Fruit fly (Drosophila melanogaster): ENCODE data around the gene CG9515.

The CG9515 gene

DNA sequence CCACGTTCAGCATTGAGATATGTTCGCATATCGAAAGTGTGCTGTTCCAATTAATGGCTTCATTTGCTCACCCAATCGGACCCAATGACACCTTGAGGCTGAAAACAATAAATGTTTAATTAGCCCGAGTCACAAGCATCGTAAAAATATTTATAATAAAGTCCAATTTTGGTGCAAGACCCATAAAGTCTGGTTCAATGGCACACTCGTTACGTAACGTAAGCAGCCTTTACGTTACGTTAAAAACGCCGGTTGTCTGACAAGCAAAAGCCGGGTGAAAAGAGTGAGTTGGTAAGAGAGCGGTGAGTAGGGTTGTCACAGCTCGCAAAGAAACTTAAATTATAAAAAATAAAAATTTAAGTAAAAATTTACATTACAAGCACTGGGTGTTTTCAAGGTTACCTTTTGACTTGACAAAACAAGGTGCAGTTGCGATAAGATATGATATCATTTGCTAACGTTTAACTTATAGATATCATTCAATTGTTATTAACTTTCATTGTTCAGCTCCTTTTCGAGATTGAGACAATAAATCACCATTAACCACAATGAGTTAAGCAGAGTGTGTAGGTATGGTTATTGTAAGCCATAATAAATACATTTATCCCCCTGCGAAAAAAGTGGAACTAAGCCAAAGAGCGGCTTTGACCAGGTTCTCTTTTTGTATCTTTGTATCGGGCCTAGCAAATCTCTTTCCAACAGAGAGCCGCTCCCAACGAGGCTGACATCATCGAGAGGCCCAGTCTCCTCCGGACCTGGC, 44.9 kb downstream of the CG9515 start:
- TF ChIP-seq Rfx (GFP tag; IDR thresholded peaks at IDR 0.05) (peak; percentile 65), lilli (GFP tag; optimal IDR thresholded peaks at IDR 0.05) (peak; percentile 38), wor (GFP tag; IDR thresholded peaks at IDR 0.05) (peak; percentile 19; the same call in 1 of the 2 replicates), CG18599 (GFP tag; optimal IDR thresholded peaks at IDR 0.05) (peak; percentile 42), CG8290 (GFP tag; optimal IDR thresholded peaks at IDR 0.05) (no peak), CG8290 (tag; optimal IDR thresholded peaks at IDR 0.05) (peak in 1 of 2 experiments; percentile 15), Fer2 (tag; optimal IDR thresholded peaks at IDR 0.05) (peak; percentile 20), dmrt99B (tag; optimal IDR thresholded peaks at IDR 0.05) (peak; percentile 72), CG17829 (tag; optimal IDR thresholded peaks at IDR 0.05) (peak; percentile 47), gcm (GFP tag; optimal IDR thresholded peaks at IDR 0.05) (peak; percentile 19), HLH54F (GFP tag; optimal IDR thresholded peaks at IDR 0.05) (peak; percentile 2), CG9437 (GFP tag; optimal IDR thresholded peaks at IDR 0.05) (peak; percentile 97), Gsc (GFP tag; IDR thresholded peaks at IDR 0.05) (no peak), bowl (GFP tag; IDR thresholded peaks at IDR 0.05) (no peak), vfl (GFP tag; optimal IDR thresholded peaks at IDR 0.05) (no peak), Fer3 (tag; optimal IDR thresholded peaks at IDR 0.05) (peak; percentile 43), maf-S (GFP tag; optimal IDR thresholded peaks at IDR 0.05) (no peak), CG9609 (GFP tag; optimal IDR thresholded peaks at IDR 0.05) (peak; percentile 7), CG3163 (GFP tag; optimal IDR thresholded peaks at IDR 0.05) (peak; percentile 93), gcm2 (GFP tag; optimal IDR thresholded peaks at IDR 0.05) (no peak), Blimp-1 (GFP tag; optimal IDR thresholded peaks at IDR 0.05) (peak; percentile 37), fd102C (GFP tag; optimal IDR thresholded peaks at IDR 0.05) (no peak), CG14014 (GFP tag; IDR thresholded peaks at IDR 0.05) (peak; percentile 46), Hmr (GFP tag; optimal IDR thresholded peaks at IDR 0.05) (peak; percentile 55), CG5180 (GFP tag; optimal IDR thresholded peaks at IDR 0.05) (peak; percentile 15), CG2678 (tag; optimal IDR thresholded peaks at IDR 0.05) (peak; percentile 79), ind (GFP tag; optimal IDR thresholded peaks at IDR 0.05) (peak; percentile 33), NfI (GFP tag; optimal IDR thresholded peaks at IDR 0.05) (peak; percentile 55), prd (optimal IDR thresholded peaks at IDR 0.05) (no peak), prd (GFP tag; IDR thresholded peaks at IDR 0.05) (peak; percentile 41; the same call in 2 of the 3 replicates), fd96Cb (tag; optimal IDR thresholded peaks at IDR 0.05) (peak; percentile 44), Sox102F (GFP tag; optimal IDR thresholded peaks at IDR 0.05) (peak; percentile 52), sisA (GFP tag; IDR thresholded peaks at IDR 0.05) (no peak), CG30431 (GFP tag; optimal IDR thresholded peaks at IDR 0.05) (peak; percentile 15), ewg (GFP tag; optimal IDR thresholded peaks at IDR 0.05) (no peak), Oli (tag; optimal IDR thresholded peaks at IDR 0.05) (peak; percentile 58), chif (GFP tag; optimal IDR thresholded peaks at IDR 0.05) (peak in 1 of 2 experiments; percentile 8), CG11504 (tag; optimal IDR thresholded peaks at IDR 0.05) (peak; percentile 70), Xbp1 (GFP tag; optimal IDR thresholded peaks at IDR 0.05) (peak; percentile 25), lola (GFP tag; optimal IDR thresholded peaks at IDR 0.05) (peak in 1 of 3 experiments; percentile 36), ranshi (GFP tag; IDR thresholded peaks at IDR 0.05) (0 out of 2 replicates have a peak, but pooled peaks have one; percentile 7), CG9215 (GFP tag; IDR thresholded peaks at IDR 0.05) (0 out of 2 replicates have a peak, but pooled peaks have one; percentile 23), fd3F (GFP tag; optimal IDR thresholded peaks at IDR 0.05) (peak; percentile 16), corto (GFP tag; optimal IDR thresholded peaks at IDR 0.05) (peak; percentile 35), gsb-n (tag; optimal IDR thresholded peaks at IDR 0.05) (no peak), CG1832 (GFP tag; optimal IDR thresholded peaks at IDR 0.05) (no peak), tio (GFP tag; optimal IDR thresholded peaks at IDR 0.05) (peak; percentile 34), scrt (GFP tag; optimal IDR thresholded peaks at IDR 0.05) (peak; percentile 42), Taf1 (GFP tag; IDR thresholded peaks at IDR 0.05) (no peak)
